Worm (Caenorhabditis elegans): ENCODE results near the gene F22B7.3.

Gene F22B7.3

ce11 chrIII:8689655-8690054, 41.0 kb downstream of the F22B7.3 start, which contains the start of gene B0303.4 (continued):
- TF ChIP-seq alr-1 (tag; optimal IDR thresholded peaks at IDR 0.05; ENCODE audit: borderline replicate concordance), result no peak
- TF ChIP-seq Y116A8C.19 (tag; optimal IDR thresholded peaks at IDR 0.05; ENCODE audit: borderline replicate concordance), result no peak
- no peak for TF ChIP-seq lin-39 (tag; optimal IDR thresholded peaks at IDR 0.05)
- no peak for TF ChIP-seq zag-1 (tag; optimal IDR thresholded peaks at IDR 0.05)
- TF ChIP-seq elt-2 (tag; optimal IDR thresholded peaks at IDR 0.05), result no peak
- TF ChIP-seq nhr-19 (GFP tag; conservative IDR thresholded peaks at IDR 0.05), result no peak
- no peak for TF ChIP-seq C34B4.2 (tag; optimal IDR thresholded peaks at IDR 0.05)
- no peak for TF ChIP-seq nhr-84 (tag; optimal IDR thresholded peaks at IDR 0.05)
- TF ChIP-seq nhr-71 (tag; optimal IDR thresholded peaks at IDR 0.05), result peak; percentile 72
- TF ChIP-seq dsc-1 (tag; optimal IDR thresholded peaks at IDR 0.05), result peak; percentile 33
- TF ChIP-seq hlh-17 (GFP tag; optimal IDR thresholded peaks at IDR 0.05; ENCODE audit: borderline replicate concordance), result no peak
- no peak for TF ChIP-seq sox-4 (tag; optimal IDR thresholded peaks at IDR 0.05)
- peak; percentile 48 for TF ChIP-seq unc-130 (tag; optimal IDR thresholded peaks at IDR 0.05)
- TF ChIP-seq nhr-47 (tag; optimal IDR thresholded peaks at IDR 0.05), result peak; percentile 46
- TF ChIP-seq fkh-10 (GFP tag; optimal IDR thresholded peaks at IDR 0.05), result no peak
- no peak for TF ChIP-seq fos-1 (tag; optimal IDR thresholded peaks at IDR 0.05)
- no peak for TF ChIP-seq unc-86 (tag; optimal IDR thresholded peaks at IDR 0.05)
- TF ChIP-seq zip-4 (GFP tag; optimal IDR thresholded peaks at IDR 0.05), result no peak
- no peak for TF ChIP-seq pax-3 (tag; optimal IDR thresholded peaks at IDR 0.05)
- TF ChIP-seq egl-27 (tag; optimal IDR thresholded peaks at IDR 0.05), result no peak
- TF ChIP-seq nhr-20 (tag; optimal IDR thresholded peaks at IDR 0.05), result peak; percentile 52
- TF ChIP-seq mdl-1 (tag; optimal IDR thresholded peaks at IDR 0.05), result peak in 1 of 2 experiments; percentile 28
- TF ChIP-seq pqm-1 (tag; optimal IDR thresholded peaks at IDR 0.05), result no peak
- TF ChIP-seq mab-9 (GFP tag; IDR thresholded peaks at IDR 0.05), result no peak
- TF ChIP-seq hpl-2 (GFP tag; optimal IDR thresholded peaks at IDR 0.05), result no peak
- peak; percentile 92 for TF ChIP-seq mep-1 (tag; optimal IDR thresholded peaks at IDR 0.05)
- no peak for TF ChIP-seq snpc-4 (tag; optimal IDR thresholded peaks at IDR 0.05)
- no peak for TF ChIP-seq tlp-1 (tag; optimal IDR thresholded peaks at IDR 0.05)
- no peak for TF ChIP-seq aly-2 (tag; optimal IDR thresholded peaks at IDR 0.05)
- TF ChIP-seq sptf-1 (tag; optimal IDR thresholded peaks at IDR 0.05), result no peak
- TF ChIP-seq swsn-7 (tag; optimal IDR thresholded peaks at IDR 0.05), result peak; percentile 55
- no peak for TF ChIP-seq hlh-4 (tag; optimal IDR thresholded peaks at IDR 0.05)
- no peak for TF ChIP-seq ceh-90 (tag; optimal IDR thresholded peaks at IDR 0.05)
- TF ChIP-seq nhr-76 (tag; optimal IDR thresholded peaks at IDR 0.05), result no peak
- peak; percentile 46 for TF ChIP-seq tbx-2 (tag; optimal IDR thresholded peaks at IDR 0.05)
- peak; percentile 74 for TF ChIP-seq snu-23 (GFP tag; optimal IDR thresholded peaks at IDR 0.05)
- peak; percentile 46 to 68 (median 51) for TF ChIP-seq dpl-1 (GFP tag; optimal IDR thresholded peaks at IDR 0.05)
- no peak for TF ChIP-seq C04F5.9 (tag; optimal IDR thresholded peaks at IDR 0.05)
- no peak for TF ChIP-seq nhr-237 (tag; optimal IDR thresholded peaks at IDR 0.05)
- no peak for TF ChIP-seq nhr-11 (tag; optimal IDR thresholded peaks at IDR 0.05)
- no peak for TF ChIP-seq grh-1 (GFP tag; IDR thresholded peaks at IDR 0.05)
- TF ChIP-seq ets-5 (GFP tag; IDR thresholded peaks at IDR 0.05), result no peak
- no peak for TF ChIP-seq nhr-85 (tag)
- peak; percentile 20 for TF ChIP-seq nhr-90 (tag; optimal IDR thresholded peaks at IDR 0.05; ENCODE audit: poor library complexity)
- TF ChIP-seq lsy-2 (tag; optimal IDR thresholded peaks at IDR 0.05), result peak; percentile 76
- TF ChIP-seq nhr-12 (tag; optimal IDR thresholded peaks at IDR 0.05), result no peak
- no peak for TF ChIP-seq egl-13 (tag; optimal IDR thresholded peaks at IDR 0.05)
- TF ChIP-seq xbp-1 (tag; optimal IDR thresholded peaks at IDR 0.05), result peak; percentile 34
- TF ChIP-seq blmp-1 (tag; optimal IDR thresholded peaks at IDR 0.05), result peak; percentile 83
- TF ChIP-seq nhr-77 (tag; optimal IDR thresholded peaks at IDR 0.05), result no peak
- peak in 1 of 3 experiments; percentile 33 for TF ChIP-seq ceh-82 (tag; optimal IDR thresholded peaks at IDR 0.05)
- no peak for TF ChIP-seq mef-2 (tag; optimal IDR thresholded peaks at IDR 0.05)
- peak; percentile 59 to 64 for TF ChIP-seq efl-1 (optimal IDR thresholded peaks at IDR 0.05)
- TF ChIP-seq efl-1 (GFP tag; optimal IDR thresholded peaks at IDR 0.05 in 1 of 2), result peak; percentile 55 to 63
- TF ChIP-seq rnt-1 (tag; optimal IDR thresholded peaks at IDR 0.05), result peak; percentile 54

Measured in whole organism, L1 larva.